Worm (Caenorhabditis elegans) whole organism, L1 larva: ENCODE results near the gene F46B6.10.

Source experiments
- C04F5.9 ChIP-seq: sonication (generic microtip); optimal IDR thresholded peaks from 2 replicates; lab custom pipeline; 2016; ENCODE audit warnings: missing genetic modification characterization, missing compliant biosample characterization
- C34B4.2 ChIP-seq: sonication (generic microtip); optimal IDR thresholded peaks from 2 replicates; lab custom pipeline; 2017; ENCODE audit warnings: mild to moderate bottlenecking, missing genetic modification characterization, missing compliant biosample characterization
- alr-1 ChIP-seq: fragments of 200-800 bp; sonication (Bioruptor generic); optimal IDR thresholded peaks from 2 replicates; lab custom pipeline; 2018; ENCODE audit warnings: borderline replicate concordance, mild to moderate bottlenecking, missing genetic modification characterization, missing compliant biosample characterization
- ama-1 ChIP-seq: fragments of 150-350 bp; optimal IDR thresholded peaks from 2 replicates; lab custom pipeline; 2014
- blmp-1 ChIP-seq: fragments of 150-350 bp; optimal IDR thresholded peaks from 2 replicates; lab custom pipeline; 2014; ENCODE audit warnings: missing biosample characterization, missing genetic modification characterization
- ceh-63 ChIP-seq: fragments of 200-800 bp; sonication (Bioruptor generic); optimal IDR thresholded peaks from 2 replicates; lab custom pipeline; 2018; ENCODE audit warnings: mild to moderate bottlenecking, missing genetic modification characterization, missing compliant biosample characterization
- ceh-82 ChIP-seq, 3 experiments: fragments of 150-350 bp in 1 of 3; sonication (generic microtip) in 2 of 3; optimal IDR thresholded peaks; 2 replicates each; lab custom pipeline; 2014 to 2017; ENCODE audit warnings: missing biosample characterization in 3 of 3, missing genetic modification characterization in 3 of 3
- ceh-88 ChIP-seq: fragments of 200-800 bp; sonication (Bioruptor generic); IDR thresholded peaks from 2 replicates; pipeline ENCODE4 v1.3.6; 2022; ENCODE audit warnings: missing genetic modification characterization, missing compliant biosample characterization
- ces-1 ChIP-seq: fragments of 150-350 bp; optimal IDR thresholded peaks from 2 replicates; lab custom pipeline; 2014; ENCODE audit warnings: missing biosample characterization, missing genetic modification reagents, missing genetic modification characterization
- egl-13 ChIP-seq: sonication (generic microtip); optimal IDR thresholded peaks from 2 replicates; lab custom pipeline; 2016; ENCODE audit warnings: missing genotype, missing genetic modification reagents, missing genetic modification characterization, missing compliant biosample characterization
- elt-2 ChIP-seq: sonication (generic microtip); optimal IDR thresholded peaks from 2 replicates; lab custom pipeline; 2016; ENCODE audit warnings: missing genetic modification characterization, mild to moderate bottlenecking, inconsistent platforms, missing compliant biosample characterization, missing genetic modification reagents
- elt-3 ChIP-seq, 6 experiments: fragments of 150-350 bp in 1 of 6; sonication (generic microtip); optimal IDR thresholded peaks; 2 replicates each; lab custom pipeline; 2017 to 2018; ENCODE audit warnings: missing biosample characterization in 6 of 6, missing genetic modification characterization in 6 of 6, inconsistent platforms in 1 of 6
- ets-5 ChIP-seq: fragments of 200-800 bp; sonication (Bioruptor generic); IDR thresholded peaks from 2 replicates; pipeline ENCODE4 v1.3.6; 2022; ENCODE audit warnings: missing genetic modification characterization, missing compliant biosample characterization
- fkh-8 ChIP-seq: sonication (generic microtip); optimal IDR thresholded peaks from 2 replicates; lab custom pipeline; 2016; ENCODE audit warnings: mild to moderate bottlenecking, missing genetic modification characterization, missing compliant biosample characterization
- hlh-4 ChIP-seq: sonication (generic microtip); optimal IDR thresholded peaks from 2 replicates; lab custom pipeline; 2016; ENCODE audit warnings: mild to moderate bottlenecking, missing genetic modification characterization, missing compliant biosample characterization
- jun-1 ChIP-seq: fragments of 150-350 bp; optimal IDR thresholded peaks from 2 replicates; lab custom pipeline; 2014; ENCODE audit warnings: missing biosample characterization, missing genetic modification reagents, missing genetic modification characterization
- lin-13 ChIP-seq: fragments of 150-350 bp; optimal IDR thresholded peaks from 2 replicates; lab custom pipeline; 2014; ENCODE audit warnings: missing biosample characterization, missing genetic modification reagents, missing genetic modification characterization
- lin-14 ChIP-seq: fragments of 200-800 bp; sonication (Bioruptor generic); optimal IDR thresholded peaks from 2 replicates; lab custom pipeline; 2018; ENCODE audit warnings: mild to moderate bottlenecking, missing genetic modification characterization, moderate library complexity, missing compliant biosample characterization
- lin-15B ChIP-seq: fragments of 150-350 bp; sonication (generic microtip); optimal IDR thresholded peaks from 3 replicates; lab custom pipeline; 2014; ENCODE audit warnings: missing biosample characterization, missing genetic modification characterization
- lsy-2 ChIP-seq, 2 experiments: fragments of 150-350 bp; optimal IDR thresholded peaks; 2 replicates each; lab custom pipeline; 2014; ENCODE audit warnings: missing biosample characterization in 2 of 2, missing genetic modification characterization in 2 of 2
- mab-9 ChIP-seq: fragments of 200-800 bp; sonication (Bioruptor generic); IDR thresholded peaks from 2 replicates; pipeline ENCODE4 v1.3.6; 2022; ENCODE audit warnings: missing genetic modification reagents, missing genetic modification characterization, missing compliant biosample characterization
- mdl-1 ChIP-seq, 2 experiments: fragments of 150-350 bp; optimal IDR thresholded peaks; 2 replicates each; lab custom pipeline; 2014 to 2017; ENCODE audit warnings: missing biosample characterization in 2 of 2, missing genetic modification characterization in 2 of 2, inconsistent platforms in 1 of 2
- mef-2 ChIP-seq: fragments of 150-350 bp; optimal IDR thresholded peaks from 2 replicates; lab custom pipeline; 2014; ENCODE audit warnings: missing biosample characterization, missing genetic modification characterization
- nhr-19 ChIP-seq: fragments of 200-800 bp; sonication (Bioruptor generic); conservative IDR thresholded peaks from 2 replicates; pipeline ENCODE4 v1.3.6; 2022; ENCODE audit warnings: missing genetic modification characterization, missing compliant biosample characterization
- nhr-20 ChIP-seq: sonication (generic microtip); optimal IDR thresholded peaks from 2 replicates; lab custom pipeline; 2016; ENCODE audit warnings: mild to moderate bottlenecking, missing genetic modification characterization, missing compliant biosample characterization
- nhr-237 ChIP-seq: fragments of 150-350 bp; optimal IDR thresholded peaks from 2 replicates; lab custom pipeline; 2014; ENCODE audit warnings: missing biosample characterization, missing genetic modification characterization
- nhr-47 ChIP-seq: sonication (generic microtip); optimal IDR thresholded peaks from 2 replicates; lab custom pipeline; 2016; ENCODE audit warnings: mild to moderate bottlenecking, missing genetic modification characterization, moderate library complexity, missing compliant biosample characterization
- nhr-71 ChIP-seq: sonication (generic microtip); optimal IDR thresholded peaks from 2 replicates; lab custom pipeline; 2016; ENCODE audit warnings: mild to moderate bottlenecking, missing genetic modification characterization, moderate library complexity, missing compliant biosample characterization
- nhr-77 ChIP-seq: fragments of 150-350 bp; optimal IDR thresholded peaks from 2 replicates; lab custom pipeline; 2014; ENCODE audit warnings: missing biosample characterization, missing genetic modification characterization
- nhr-84 ChIP-seq: sonication (generic microtip); optimal IDR thresholded peaks from 2 replicates; lab custom pipeline; 2017; ENCODE audit warnings: missing biosample characterization, missing genetic modification characterization
- pqm-1 ChIP-seq: sonication (generic microtip); optimal IDR thresholded peaks from 3 replicates; lab custom pipeline; 2017; ENCODE audit warnings: missing biosample characterization, missing genetic modification characterization
- snpc-4 ChIP-seq: fragments of 150-350 bp; optimal IDR thresholded peaks from 2 replicates; lab custom pipeline; 2014; ENCODE audit warnings: missing biosample characterization, missing genetic modification characterization
- snu-23 ChIP-seq: sonication (generic microtip); optimal IDR thresholded peaks from 2 replicates; lab custom pipeline; 2016; ENCODE audit warnings: missing genetic modification characterization, missing compliant biosample characterization
- sox-4 ChIP-seq: sonication (generic microtip); optimal IDR thresholded peaks from 2 replicates; lab custom pipeline; 2016; ENCODE audit warnings: missing genetic modification characterization, missing compliant biosample characterization
- sptf-1 ChIP-seq: fragments of 150-350 bp; optimal IDR thresholded peaks from 2 replicates; lab custom pipeline; 2014; ENCODE audit warnings: missing biosample characterization, missing genetic modification characterization
- sup-37 ChIP-seq: fragments of 200-800 bp; sonication (Bioruptor generic); optimal IDR thresholded peaks from 2 replicates; lab custom pipeline; 2018; ENCODE audit warnings: mild to moderate bottlenecking, missing genetic modification characterization, missing compliant biosample characterization
- swsn-7 ChIP-seq: sonication (generic microtip); optimal IDR thresholded peaks from 2 replicates; lab custom pipeline; 2016; ENCODE audit warnings: missing genetic modification characterization, missing compliant biosample characterization
- tlp-1 ChIP-seq: fragments of 150-350 bp; optimal IDR thresholded peaks from 2 replicates; lab custom pipeline; 2014; ENCODE audit warnings: missing biosample characterization, missing genetic modification characterization
- unc-98 ChIP-seq: fragments of 200-800 bp; sonication (Bioruptor generic); IDR thresholded peaks from 2 replicates; pipeline ENCODE4 v1.3.6; 2022; ENCODE audit warnings: missing genetic modification characterization, missing compliant biosample characterization
- vab-15 ChIP-seq: sonication (generic microtip); optimal IDR thresholded peaks from 2 replicates; lab custom pipeline; 2017; ENCODE audit warnings: missing genotype, mild to moderate bottlenecking, missing genetic modification characterization, missing compliant biosample characterization
- xbp-1 ChIP-seq: sonication (generic microtip); optimal IDR thresholded peaks from 2 replicates; lab custom pipeline; 2016; ENCODE audit warnings: missing genetic modification characterization, missing compliant biosample characterization

Gene F46B6.10

ce11 chrV:9837679-9838078 lies 35.8 kb upstream of the F46B6.10 start, which contains the start of gene srsx-21:
Gene srsx-21 (plus strand): TSS chrV:9837979.
- TF ChIP-seq jun-1 (tag; lab: Kevin White, UChicago) (no peak), mdl-1 (tag; optimal IDR thresholded peaks at IDR 0.05; lab: Kevin White, UChicago) (no peak), ceh-63 (GFP tag; lab: Kevin White, UChicago) (no peak), nhr-84 (tag; lab: Kevin White, UChicago) (no peak), C34B4.2 (no peak), ceh-88 (GFP tag; lab: Robert Waterston, UW) (no peak), nhr-77 (no peak), swsn-7 (no peak), C04F5.9 (tag; lab: Kevin White, UChicago) (no peak), sup-37 (GFP tag; lab: Kevin White, UChicago) (no peak), sox-4 (tag; lab: Kevin White, UChicago) (no peak), snpc-4 (tag; lab: Kevin White, UChicago) (no peak), vab-15 (no peak), alr-1 (no peak), mef-2 (no peak), lin-14 (no peak), elt-3 (tag; optimal IDR thresholded peaks at IDR 0.05; lab: Kevin White, UChicago) (no peak), elt-2 (tag; lab: Kevin White, UChicago) (no peak), unc-98 (GFP tag; lab: Robert Waterston, UW) (no peak), nhr-20 (no peak)

ce11 chrV:9835945-9836344 lies 34.1 kb upstream of the F46B6.10 start, which contains the start of gene sru-38:
Gene sru-38 (minus strand): TSS chrV:9836045.
- TF ChIP-seq nhr-20 = no peak
- TF ChIP-seq nhr-84 (tag; lab: Kevin White, UChicago) = no peak
- TF ChIP-seq ceh-82 (tag; optimal IDR thresholded peaks at IDR 0.05; lab: Kevin White, UChicago) = no peak
- no peak for TF ChIP-seq mef-2
- TF ChIP-seq C04F5.9 (tag; lab: Kevin White, UChicago) = no peak
- no peak for TF ChIP-seq tlp-1 (tag; lab: Kevin White, UChicago)
- no peak for TF ChIP-seq nhr-77
- no peak for TF ChIP-seq snpc-4 (tag; lab: Kevin White, UChicago)

ce11 chrV:9833900-9834299 lies 32.0 kb upstream of the F46B6.10 start, which contains the start of gene sru-40:
Gene sru-40 (minus strand): TSS chrV:9834000.
- TF ChIP-seq ets-5 = no peak
- no peak for TF ChIP-seq swsn-7
- no peak for TF ChIP-seq ces-1 (GFP tag; lab: Kevin White, UChicago)
- TF ChIP-seq alr-1 = no peak
- TF ChIP-seq mdl-1 (tag; optimal IDR thresholded peaks at IDR 0.05; lab: Kevin White, UChicago) = no peak
- TF ChIP-seq lin-15B (tag; lab: Kevin White, UChicago) = no peak
- TF ChIP-seq hlh-4 (tag; lab: Kevin White, UChicago) = no peak
- no peak for TF ChIP-seq blmp-1 (tag; lab: Kevin White, UChicago)
- TF ChIP-seq nhr-237 = no peak
- no peak for TF ChIP-seq mab-9 (GFP tag; lab: Robert Waterston, UW)
- no peak for TF ChIP-seq egl-13
- TF ChIP-seq sptf-1 (tag; lab: Kevin White, UChicago) = no peak
- TF ChIP-seq nhr-71 (tag; lab: Kevin White, UChicago) = no peak
- TF ChIP-seq sox-4 (tag; lab: Kevin White, UChicago) = no peak
- no peak for TF ChIP-seq fkh-8 (tag; lab: Kevin White, UChicago)
- no peak for TF ChIP-seq snu-23 (GFP tag; lab: Kevin White, UChicago)

- TF ChIP-seq lin-13 (no peak), mef-2 (no peak), ceh-82 (tag; optimal IDR thresholded peaks at IDR 0.05; lab: Kevin White, UChicago) (no peak), nhr-47 (tag; lab: Kevin White, UChicago) (no peak), lsy-2 (tag; optimal IDR thresholded peaks at IDR 0.05; lab: Kevin White, UChicago) (no peak), xbp-1 (tag; lab: Kevin White, UChicago) (no peak), nhr-19 (GFP tag; lab: Robert Waterston, UW) (no peak), ceh-88 (GFP tag; lab: Robert Waterston, UW) (no peak), pqm-1 (tag; lab: Kevin White, UChicago) (no peak), egl-13 (no peak), ama-1 (lab: Kevin White, UChicago) (no peak), alr-1 (no peak)
Observed at ce11 chrV:9824149-9824548, 22.3 kb upstream of the F46B6.10 start, which contains the start of gene str-2. Gene str-2 (minus strand): TSS chrV:9824249.
